Fruit fly (Drosophila melanogaster) S2 (cell line): ENCODE results near the gene Rpn2.

ENCODE experiments used
- CG8478 ChIP-seq: fragments of >200 bp; optimal IDR thresholded peaks from 2 replicates; lab custom pipeline; 2018
- CTCF ChIP-seq, 2 experiments: fragments of >200 bp; optimal IDR thresholded peaks; 2 replicates each; lab custom pipeline; 2018

Gene Rpn2

DNA sequence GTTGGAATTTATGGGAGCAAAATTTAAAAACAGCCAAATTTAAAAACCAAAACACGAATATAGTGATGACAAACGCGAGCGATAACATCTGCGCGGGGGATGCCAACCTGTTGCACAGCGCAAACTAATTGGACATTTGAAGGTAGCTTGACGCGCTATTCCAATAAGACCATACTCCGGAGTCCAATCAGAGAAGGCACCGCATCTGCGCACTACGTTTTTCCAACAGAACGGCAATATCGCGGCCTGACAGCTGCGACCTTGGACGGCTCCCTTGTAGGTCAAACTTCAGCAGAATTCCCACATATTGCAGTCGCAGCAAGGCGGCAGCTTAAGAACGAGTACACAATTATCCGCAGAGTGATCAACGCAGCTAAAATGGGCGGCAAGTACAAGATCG, 5.3 kb upstream of the Rpn2 start, which contains the start of the genes CG11882 and Pglym78:
Gene CG11882 (minus strand): TSS at position 101 of the 400 bp plus-strand sequence.
Gene Pglym78 (plus strand): TSS at position 177 of the 400 bp plus-strand sequence.
- TF ChIP-seq CTCF (optimal IDR thresholded peaks at IDR 0.05; lab: Kevin White, UChicago) (peak; percentile 53 to 69), CG8478 (no peak)

DNA sequence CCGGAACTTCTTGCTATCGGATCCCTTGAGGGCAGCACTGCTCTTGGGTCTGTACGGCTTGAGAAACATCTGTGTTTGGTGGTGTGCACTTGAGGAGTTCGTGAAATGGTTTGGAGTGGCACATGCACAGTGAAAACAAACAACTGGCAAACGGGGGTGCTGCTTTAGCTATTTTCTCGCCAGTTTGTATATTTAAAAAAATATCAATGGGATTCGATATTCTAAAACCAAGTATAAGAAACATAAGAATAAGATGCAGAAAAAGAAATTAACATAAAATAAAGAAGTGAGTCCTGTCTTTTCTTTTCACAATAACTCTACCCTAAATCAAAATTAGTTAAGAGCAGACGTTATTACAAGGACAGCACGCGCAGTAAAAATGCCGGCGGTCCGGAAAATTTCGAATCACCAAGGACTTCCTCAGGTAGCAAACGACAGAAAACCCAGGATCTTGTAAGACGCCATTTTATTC, 1.7 kb upstream of the Rpn2 start, which contains the start of gene eIF2D:
Gene eIF2D (minus strand): TSS at position 174 of the 472 bp plus-strand sequence.
- no peak for TF ChIP-seq CTCF (optimal IDR thresholded peaks at IDR 0.05; lab: Kevin White, UChicago)
- no peak for TF ChIP-seq CG8478

DNA sequence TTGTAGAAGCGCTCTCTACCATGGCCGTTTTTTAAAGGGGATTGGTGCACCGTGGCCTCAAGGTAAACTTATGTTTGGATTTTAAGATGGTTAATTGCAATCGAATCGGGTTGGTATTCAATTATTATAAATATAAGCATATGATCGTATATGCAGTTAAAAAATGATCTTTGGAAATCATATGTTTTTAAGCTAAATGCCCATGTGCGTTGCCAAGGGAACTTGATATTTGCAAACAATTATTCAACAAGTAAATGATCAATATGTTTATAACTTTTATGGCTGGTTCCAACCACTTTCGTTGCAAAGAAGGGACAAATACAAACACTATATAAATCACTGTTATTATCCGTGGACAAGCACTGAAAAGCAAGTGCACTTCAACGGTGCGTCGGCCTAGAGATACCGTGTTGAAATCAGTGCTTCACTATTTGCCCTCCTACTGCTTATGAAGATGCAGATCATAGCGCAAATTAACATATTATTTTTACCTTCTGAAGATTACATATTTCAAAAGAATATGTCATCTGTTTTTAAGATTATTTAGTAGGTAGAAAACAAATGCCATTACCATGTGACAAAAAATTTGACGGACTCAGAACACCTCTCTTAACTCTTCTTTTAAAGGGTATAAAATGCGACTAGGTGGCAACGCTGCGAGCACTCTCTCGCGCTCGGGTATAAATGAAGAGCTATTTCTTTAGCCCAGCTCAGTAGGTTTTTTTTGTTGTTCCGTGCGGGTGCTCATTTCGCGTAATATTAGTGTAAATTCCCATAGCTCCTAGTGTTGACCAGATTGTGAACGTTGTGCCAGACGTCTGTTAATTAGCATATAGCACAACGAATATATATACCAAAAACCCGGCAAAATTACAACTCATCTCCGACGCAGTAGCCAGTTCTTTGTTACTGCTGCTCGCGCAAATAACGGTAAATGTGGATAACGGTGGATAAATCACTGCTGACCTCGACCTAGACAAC, 4.4 kb downstream of the Rpn2 start, which contains the start of gene rdog:
Gene rdog (plus strand): TSS at position 705 of the 981 bp plus-strand sequence.
- no peak for TF ChIP-seq CTCF (optimal IDR thresholded peaks at IDR 0.05; lab: Kevin White, UChicago)
- TF ChIP-seq CG8478, result no peak

DNA sequence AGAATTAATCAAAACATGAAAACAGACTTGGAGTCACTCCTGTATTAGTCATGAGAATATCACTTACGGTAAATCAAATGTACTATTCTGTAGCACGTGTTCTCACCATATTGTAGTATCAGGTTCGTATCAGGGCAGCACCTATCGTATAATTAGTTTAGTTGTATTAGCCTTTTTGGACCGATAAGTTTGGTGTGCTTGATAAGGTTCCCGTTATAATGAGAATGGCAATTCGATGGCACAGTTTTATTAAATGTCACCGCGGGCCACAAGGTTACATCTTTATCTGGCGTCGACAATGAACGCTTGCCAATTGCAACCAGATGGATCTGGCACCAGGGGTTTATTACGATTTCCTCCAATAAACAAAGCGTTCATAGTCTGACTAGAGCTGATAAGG, 5.4 kb downstream of the Rpn2 start:
- TF ChIP-seq CTCF (optimal IDR thresholded peaks at IDR 0.05; lab: Kevin White, UChicago), result no peak
- TF ChIP-seq CG8478, result no peak

DNA sequence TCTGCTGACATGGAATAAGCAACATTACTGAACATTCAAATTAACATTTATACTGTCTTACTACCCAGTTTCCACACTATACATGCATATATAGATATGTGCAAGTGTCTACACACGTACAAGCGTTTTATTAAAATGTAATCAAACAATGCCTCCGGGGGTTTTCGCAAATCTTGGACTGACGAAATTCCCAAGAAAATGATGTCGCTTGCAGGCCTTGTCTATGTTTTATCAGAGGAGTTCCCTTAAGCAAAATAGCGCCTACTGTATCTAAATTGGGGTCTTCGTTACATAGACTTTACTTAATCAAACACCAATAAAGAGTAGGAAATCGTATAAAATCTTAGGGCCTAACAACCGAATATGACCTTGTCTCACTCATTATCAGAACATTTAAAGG, 6.3 kb downstream of the Rpn2 start:
- TF ChIP-seq CTCF (optimal IDR thresholded peaks at IDR 0.05; lab: Kevin White, UChicago) (no peak), CG8478 (no peak)

DNA sequence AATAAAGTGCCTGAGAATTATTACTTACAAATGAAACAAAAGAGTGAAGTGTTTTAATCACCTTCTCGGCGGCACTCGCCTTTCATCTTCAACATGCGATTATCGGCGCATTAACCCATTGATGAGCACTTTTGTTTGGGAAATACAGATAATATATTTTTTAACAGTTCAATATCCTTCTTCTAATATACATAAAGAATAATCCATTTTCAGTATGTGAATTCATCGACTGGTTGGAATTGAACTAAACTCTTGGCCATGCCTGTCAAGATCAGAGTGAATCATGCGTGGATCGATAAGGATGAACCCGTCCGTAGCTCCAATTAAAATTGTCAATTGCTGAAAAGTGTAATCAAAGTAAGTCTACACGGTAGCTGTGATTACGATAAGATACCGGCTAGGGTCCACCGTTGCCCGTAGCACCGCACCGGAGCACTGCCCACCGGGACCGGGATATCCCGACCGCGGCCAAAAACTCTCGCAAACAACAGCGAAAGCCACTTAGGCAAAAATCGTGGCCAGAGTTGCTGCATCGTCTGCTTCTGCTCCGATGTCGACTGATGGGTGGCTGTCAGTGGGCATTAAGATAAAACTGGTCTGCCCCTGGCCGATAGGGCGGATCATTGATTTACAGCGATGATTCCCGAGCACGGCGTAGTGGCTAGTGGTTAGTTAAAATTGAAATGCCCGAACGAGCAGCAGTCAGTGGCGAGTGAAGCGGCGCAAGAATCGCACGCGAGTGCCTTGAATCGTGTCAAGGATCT, 11.8 kb downstream of the Rpn2 start, which contains the start of gene CG11898:
Gene CG11898 (plus strand): TSS at position 714 of the 764 bp plus-strand sequence.
- no peak for TF ChIP-seq CTCF (optimal IDR thresholded peaks at IDR 0.05; lab: Kevin White, UChicago)
- TF ChIP-seq CG8478, result no peak

DNA sequence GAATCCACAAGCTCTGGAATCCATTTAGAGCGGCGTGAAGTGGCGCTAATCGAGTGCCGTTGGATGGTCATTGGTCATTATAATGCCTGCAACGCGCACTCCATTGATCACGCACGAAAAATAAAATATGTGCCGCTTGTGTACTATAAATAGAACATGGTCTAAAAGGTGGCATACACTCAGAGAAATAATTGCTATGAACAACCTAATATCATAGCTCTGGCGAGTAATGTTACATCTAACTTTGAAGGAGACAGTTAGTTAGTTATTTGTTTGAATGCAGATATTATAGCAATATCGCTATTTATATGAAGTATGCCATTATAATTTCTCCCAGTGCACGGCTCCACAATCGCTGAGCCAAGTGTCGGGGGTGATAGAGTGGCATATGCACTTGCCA, 37.7 kb downstream of the Rpn2 start:
- TF ChIP-seq CG8478, result no peak
- no peak for TF ChIP-seq CTCF (optimal IDR thresholded peaks at IDR 0.05; lab: Kevin White, UChicago)

DNA sequence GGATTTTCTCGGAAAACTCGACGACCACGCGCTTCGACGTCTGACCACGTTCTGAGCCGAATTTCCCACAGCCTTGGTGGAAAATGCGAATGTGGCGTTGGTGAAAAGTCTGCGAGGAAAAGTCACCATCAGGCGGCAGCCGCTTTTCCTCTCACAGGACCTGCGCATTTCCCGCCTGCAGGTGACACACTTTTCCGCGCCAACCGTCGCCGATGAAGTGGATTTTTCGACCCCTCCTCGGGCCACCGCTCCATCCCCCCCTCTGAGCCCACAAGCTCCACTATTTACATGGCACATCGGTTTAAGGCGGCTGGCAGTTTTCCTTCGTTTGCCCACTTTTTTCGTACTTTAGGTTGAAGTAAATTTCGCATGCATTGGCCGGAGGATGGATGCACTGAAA, 41.6 kb downstream of the Rpn2 start, which contains the start of gene jus:
Gene jus (minus strand): TSS at position 38 of the 400 bp plus-strand sequence.
- TF ChIP-seq CTCF (optimal IDR thresholded peaks at IDR 0.05; lab: Kevin White, UChicago) (no peak), CG8478 (no peak)

DNA sequence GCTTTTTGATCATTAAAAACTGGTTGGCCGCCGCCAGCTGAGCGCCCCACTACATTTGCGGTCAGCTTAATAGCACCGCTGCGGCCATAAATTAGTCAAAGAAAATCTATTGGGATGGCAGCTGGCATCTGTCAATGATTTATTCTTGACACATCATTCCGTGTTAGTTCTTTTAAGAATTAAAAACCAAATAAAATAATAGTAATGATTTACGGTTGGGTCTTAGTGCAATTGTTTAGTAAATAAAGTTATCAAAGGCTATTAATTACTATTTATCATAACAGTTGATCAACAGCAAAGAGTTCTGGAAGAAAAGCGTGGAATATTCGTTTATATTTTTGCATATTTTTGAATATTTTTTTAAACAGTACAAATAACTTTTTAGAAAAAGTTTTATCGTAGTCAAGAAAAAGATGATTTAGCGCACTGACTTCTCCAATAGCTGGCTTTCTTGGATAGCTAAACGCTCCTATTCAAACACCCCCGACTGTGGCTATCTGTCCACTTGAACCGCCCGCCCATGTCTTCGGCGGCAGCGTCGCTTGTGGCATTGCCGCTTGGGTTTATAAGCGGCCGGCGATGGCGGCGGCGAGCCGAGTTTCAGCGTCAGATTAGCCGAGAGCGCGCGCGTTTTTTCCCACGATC, 43.8 kb downstream of the Rpn2 start, which contains the start of gene CG14515:
Gene CG14515 (plus strand): TSS at position 590 of the 645 bp plus-strand sequence.
- TF ChIP-seq CG8478, result no peak
- TF ChIP-seq CTCF (optimal IDR thresholded peaks at IDR 0.05; lab: Kevin White, UChicago), result no peak

DNA sequence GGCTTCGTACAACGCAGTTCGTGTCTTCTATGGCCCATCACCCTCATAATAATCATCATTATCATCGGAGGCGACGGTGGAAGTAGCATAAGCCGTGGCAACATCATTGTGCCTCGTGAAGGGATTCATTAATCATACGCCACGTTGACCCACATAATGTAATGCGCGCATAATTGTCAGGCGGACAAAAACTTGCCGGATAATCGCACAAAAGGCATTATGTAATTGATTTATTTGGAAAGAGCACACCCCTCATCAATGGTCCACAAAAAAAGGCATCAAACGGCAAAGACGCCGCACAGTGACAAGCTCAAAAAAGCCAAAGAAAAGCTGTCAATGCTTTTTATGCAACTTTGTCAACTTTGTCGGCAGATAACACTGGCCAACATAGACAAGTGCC, 45.0 kb downstream of the Rpn2 start:
- no peak for TF ChIP-seq CG8478
- no peak for TF ChIP-seq CTCF (optimal IDR thresholded peaks at IDR 0.05; lab: Kevin White, UChicago)

DNA sequence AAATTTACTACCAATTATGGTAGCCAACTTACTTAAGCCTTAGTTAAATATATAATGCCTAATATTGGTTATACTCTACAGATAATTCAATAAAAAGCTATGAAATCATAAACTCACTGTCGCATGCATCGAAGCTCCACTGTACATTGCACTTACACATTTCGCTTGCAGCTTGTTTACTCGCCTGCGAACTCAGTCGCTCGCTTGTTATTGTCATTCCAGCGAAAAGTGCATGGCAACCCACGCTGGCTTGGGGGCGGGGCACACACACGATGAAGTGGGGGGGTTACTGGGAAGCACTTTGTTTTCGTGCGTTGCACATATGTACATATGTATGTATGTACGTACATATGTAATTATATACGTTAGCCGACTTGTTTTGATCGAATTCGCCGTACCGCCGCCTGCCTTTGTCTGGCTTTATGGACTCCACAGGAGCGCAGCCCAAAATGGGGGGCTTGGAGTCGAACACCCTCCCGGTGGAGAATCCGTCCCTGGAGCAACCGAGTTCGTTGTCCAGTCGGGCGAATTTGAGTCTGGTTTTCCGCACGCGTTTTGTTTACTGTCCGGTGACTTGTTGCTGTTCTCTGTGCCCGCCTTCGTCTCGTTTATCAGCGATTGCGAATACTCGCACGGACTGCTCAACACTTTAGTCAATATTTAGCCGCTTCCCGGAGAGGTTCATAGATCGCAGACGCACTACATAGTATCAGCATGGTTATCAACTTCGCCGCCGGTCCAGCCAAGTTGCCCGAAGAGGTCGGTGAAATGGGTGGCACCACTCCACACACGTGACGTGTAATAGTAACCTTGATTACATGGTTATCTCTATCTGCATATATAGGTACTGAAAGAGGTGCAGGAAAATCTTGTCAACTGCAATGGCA, 46.7 kb downstream of the Rpn2 start, which contains the start of gene CG11899:
Gene CG11899 (plus strand): TSS at position 648 of the 887 bp plus-strand sequence.
- TF ChIP-seq CTCF (optimal IDR thresholded peaks at IDR 0.05; lab: Kevin White, UChicago) (no peak), CG8478 (no peak)

DNA sequence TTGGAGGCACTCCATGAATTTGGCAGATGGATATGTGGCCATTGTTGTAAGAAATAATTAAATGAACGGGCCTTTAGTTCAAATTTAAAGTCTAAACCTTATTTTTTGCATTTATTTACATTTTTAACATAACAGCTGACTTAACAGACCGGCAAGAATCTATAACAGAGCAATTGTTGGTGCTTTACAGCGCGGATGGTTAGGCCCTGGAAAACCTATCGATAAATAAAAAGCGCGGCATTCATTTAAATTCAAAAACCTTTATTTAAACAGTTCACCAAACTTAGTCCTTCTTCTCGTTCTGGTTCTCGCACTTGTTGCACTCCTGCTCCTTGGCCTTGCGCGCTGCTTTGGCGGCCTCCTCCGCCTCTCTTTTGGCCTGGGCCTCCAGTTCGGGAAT, 49.1 kb downstream of the Rpn2 start, which contains the start of gene Mesh1:
Gene Mesh1 (minus strand): TSS at position 108 of the 400 bp plus-strand sequence.
- TF ChIP-seq CTCF (optimal IDR thresholded peaks at IDR 0.05; lab: Kevin White, UChicago) (no peak), CG8478 (peak; percentile 5)

DNA sequence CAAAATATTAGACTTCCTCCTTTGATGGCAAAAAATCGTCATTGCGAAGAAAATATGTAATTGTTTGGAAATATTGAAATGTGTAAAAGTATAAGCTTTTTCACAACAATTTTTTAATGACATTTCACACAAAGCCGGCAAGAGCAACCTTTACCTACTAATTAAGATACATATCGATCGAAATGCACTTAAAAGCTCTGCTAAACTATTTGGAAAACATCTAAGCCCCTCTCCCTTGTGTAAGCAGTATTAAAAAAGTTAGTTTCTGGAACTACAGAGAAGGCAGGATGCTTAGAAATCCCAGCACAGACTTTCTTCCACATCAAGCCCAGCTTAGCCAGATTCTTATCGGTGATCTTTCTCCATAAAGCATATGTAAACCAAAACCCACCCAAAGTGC, 50.7 kb downstream of the Rpn2 start, which contains the start of gene Cyt-c1L:
Gene Cyt-c1L (minus strand): TSS at position 101 of the 400 bp plus-strand sequence.
- no peak for TF ChIP-seq CG8478
- no peak for TF ChIP-seq CTCF (optimal IDR thresholded peaks at IDR 0.05; lab: Kevin White, UChicago)
